Worm (Caenorhabditis elegans) whole organism, young adult: ENCODE data around the gene F08H9.4.

Source experiments
- F37B4.10 ChIP-seq: fragments of 200-800 bp; sonication (Bioruptor generic); IDR thresholded peaks from 2 replicates; pipeline ENCODE4 v1.3.6; 2022; ENCODE audit warnings: missing genetic modification characterization, missing compliant biosample characterization
- F55B11.4 ChIP-seq: sonication (generic microtip); optimal IDR thresholded peaks from 2 replicates; lab custom pipeline; 2016; ENCODE audit warnings: missing compliant biosample characterization, missing genetic modification characterization, borderline replicate concordance; ENCODE audit not compliant: insufficient read depth
- Y53F4B.3 ChIP-seq: fragments of 200-800 bp; sonication (Bioruptor generic); IDR thresholded peaks from 2 replicates; pipeline ENCODE4 v1.3.6; 2022; ENCODE audit warnings: missing genetic modification reagents, missing genetic modification characterization, missing compliant biosample characterization
- Y67H2A.10 ChIP-seq: fragments of 200-800 bp; sonication (Bioruptor generic); conservative IDR thresholded peaks from 2 replicates; pipeline ENCODE4 v1.3.6; 2022; ENCODE audit warnings: missing genetic modification reagents, missing genetic modification characterization, missing compliant biosample characterization
- aptf-3 ChIP-seq: fragments of 200-800 bp; sonication (Bioruptor generic); IDR thresholded peaks from 2 replicates; pipeline ENCODE4 v1.3.6; 2022; ENCODE audit warnings: missing genetic modification characterization, missing compliant biosample characterization
- athp-1 ChIP-seq: sonication (generic microtip); optimal IDR thresholded peaks from 2 replicates; lab custom pipeline; 2017; ENCODE audit warnings: mild to moderate bottlenecking, missing genetic modification characterization, missing compliant biosample characterization
- attf-3 ChIP-seq: fragments of 200-800 bp; sonication (Bioruptor generic); conservative IDR thresholded peaks from 2 replicates; pipeline ENCODE4 v1.3.6; 2022; ENCODE audit warnings: missing genetic modification reagents, missing genetic modification characterization, missing compliant biosample characterization
- bed-1 ChIP-seq: fragments of 200-800 bp; sonication (Bioruptor generic); IDR thresholded peaks from 2 replicates; pipeline ENCODE4 v1.3.6; 2022; ENCODE audit warnings: missing genetic modification reagents, missing genetic modification characterization, missing compliant biosample characterization
- cebp-1 ChIP-seq, 2 experiments: fragments of 200-800 bp in 1 of 2; sonication (Bioruptor generic) in 1 of 2; sonication (generic microtip) in 1 of 2; IDR thresholded peaks in 1 of 2; optimal IDR thresholded peaks in 1 of 2; 2 replicates each; pipeline versions ENCODE4 v1.3.6 to Lab custom; 2017 to 2022; ENCODE audit warnings: missing compliant biosample characterization in 2 of 2, missing genetic modification characterization in 2 of 2, mild to moderate bottlenecking in 1 of 2, missing genetic modification reagents in 1 of 2, moderate library complexity in 1 of 2
- ceh-100 ChIP-seq: fragments of 200-800 bp; sonication (Bioruptor generic); IDR thresholded peaks from 2 replicates; pipeline ENCODE4 v1.3.6; 2022; ENCODE audit warnings: missing genetic modification reagents, missing genetic modification characterization, missing compliant biosample characterization
- ceh-27 ChIP-seq: fragments of 200-800 bp; sonication (Bioruptor generic); optimal IDR thresholded peaks from 2 replicates; lab custom pipeline; 2018; ENCODE audit warnings: mild to moderate bottlenecking, missing genetic modification characterization, moderate library complexity, missing compliant biosample characterization
- ceh-40 ChIP-seq: fragments of 200-800 bp; sonication (Bioruptor generic); IDR thresholded peaks from 2 replicates; pipeline ENCODE4 v1.3.6; 2022; ENCODE audit warnings: missing genetic modification characterization, missing compliant biosample characterization
- ceh-91 ChIP-seq: fragments of 200-800 bp; sonication (Bioruptor generic); IDR thresholded peaks from 2 replicates; pipeline ENCODE4 v1.3.6; 2022; ENCODE audit warnings: missing genetic modification reagents, missing genetic modification characterization, missing compliant biosample characterization
- die-1 ChIP-seq: sonication (generic microtip); optimal IDR thresholded peaks from 2 replicates; lab custom pipeline; 2016; ENCODE audit warnings: missing genotype, mild to moderate bottlenecking, missing genetic modification characterization, missing compliant biosample characterization
- dox-1 ChIP-seq: fragments of 200-800 bp; sonication (Bioruptor generic); IDR thresholded peaks from 2 replicates; pipeline ENCODE4 v1.3.6; 2022; ENCODE audit warnings: missing genetic modification reagents, missing genetic modification characterization, missing compliant biosample characterization
- efl-1 ChIP-seq: fragments of 150-350 bp; optimal IDR thresholded peaks from 2 replicates; lab custom pipeline; 2014; ENCODE audit warnings: missing biosample characterization, missing genetic modification reagents, missing genetic modification characterization
- egrh-3 ChIP-seq: fragments of 200-800 bp; sonication (Bioruptor generic); IDR thresholded peaks from 2 replicates; pipeline ENCODE4 v1.3.6; 2022; ENCODE audit warnings: missing genetic modification reagents, missing genetic modification characterization, missing compliant biosample characterization
- ets-4 ChIP-seq: fragments of 200-800 bp; sonication (Bioruptor generic); optimal IDR thresholded peaks from 2 replicates; lab custom pipeline; 2018; ENCODE audit warnings: mild to moderate bottlenecking, missing genetic modification characterization, missing compliant biosample characterization
- gei-17 ChIP-seq: fragments of 200-800 bp; sonication (Bioruptor generic); optimal IDR thresholded peaks from 2 replicates; lab custom pipeline; 2018; ENCODE audit warnings: mild to moderate bottlenecking, missing genetic modification characterization, missing compliant biosample characterization
- him-1 ChIP-seq: sonication (generic microtip); optimal IDR thresholded peaks from 2 replicates; lab custom pipeline; 2016; ENCODE audit warnings: missing genotype, missing genetic modification reagents, missing genetic modification characterization, missing compliant biosample characterization
- hlh-12 ChIP-seq: sonication (generic microtip); optimal IDR thresholded peaks from 2 replicates; lab custom pipeline; 2016; ENCODE audit warnings: missing genetic modification characterization, missing compliant biosample characterization
- hmg-20 ChIP-seq: fragments of 200-800 bp; sonication (Bioruptor generic); IDR thresholded peaks from 2 replicates; pipeline ENCODE4 v1.3.6; 2022; ENCODE audit warnings: missing genetic modification reagents, missing genetic modification characterization, missing compliant biosample characterization
- lag-1 ChIP-seq: fragments of 200-800 bp; sonication (Bioruptor generic); IDR thresholded peaks from 2 replicates; pipeline ENCODE4 v1.3.6; 2022; ENCODE audit warnings: missing genetic modification reagents, missing genetic modification characterization, missing compliant biosample characterization
- let-607 ChIP-seq, 2 experiments: fragments of 200-800 bp in 1 of 2; sonication (Bioruptor generic) in 1 of 2; sonication (generic microtip) in 1 of 2; optimal IDR thresholded peaks; 2 replicates each; lab custom pipeline; 2016 to 2018; ENCODE audit warnings: mild to moderate bottlenecking in 2 of 2, missing compliant biosample characterization in 2 of 2, missing genetic modification characterization in 2 of 2, moderate library complexity in 2 of 2, missing genotype in 1 of 2
- madf-3 ChIP-seq: fragments of 200-800 bp; sonication (Bioruptor generic); IDR thresholded peaks from 2 replicates; pipeline ENCODE4 v1.3.6; 2022; ENCODE audit warnings: missing genetic modification reagents, missing genetic modification characterization, missing compliant biosample characterization
- mes-4 ChIP-seq: sonication (generic microtip); optimal IDR thresholded peaks from 2 replicates; lab custom pipeline; 2016; ENCODE audit warnings: missing genotype, missing genetic modification characterization, missing compliant biosample characterization
- nfya-1 ChIP-seq: sonication (generic microtip); optimal IDR thresholded peaks from 2 replicates; lab custom pipeline; 2017; ENCODE audit warnings: antibody characterized with exemption, missing compliant biosample characterization, missing genetic modification characterization, borderline replicate concordance; ENCODE audit not compliant: insufficient read depth
- nhr-80 ChIP-seq: sonication (generic microtip); optimal IDR thresholded peaks from 2 replicates; lab custom pipeline; 2016; ENCODE audit warnings: missing genetic modification characterization, missing compliant biosample characterization
- rpc-1 ChIP-seq, 2 experiments: fragments of 150-350 bp in 1 of 2; sonication (generic microtip) in 1 of 2; optimal IDR thresholded peaks; 2 replicates each; lab custom pipeline; 2014 to 2018; ENCODE audit warnings: missing biosample characterization in 1 of 2, missing genetic modification characterization in 1 of 2, missing genetic modification reagents in 1 of 2, missing genotype in 1 of 2
- unc-130 ChIP-seq: sonication (generic microtip); optimal IDR thresholded peaks from 2 replicates; lab custom pipeline; 2016; ENCODE audit warnings: missing genetic modification reagents, missing genetic modification characterization, missing compliant biosample characterization
- zfh-2 ChIP-seq: fragments of 200-800 bp; sonication (Bioruptor generic); conservative IDR thresholded peaks from 2 replicates; pipeline ENCODE4 v1.3.6; 2022; ENCODE audit warnings: missing genetic modification reagents, missing genetic modification characterization, missing compliant biosample characterization
- ztf-25 ChIP-seq: fragments of 200-800 bp; sonication (Bioruptor generic); IDR thresholded peaks from 2 replicates; pipeline ENCODE4 v1.3.6; 2022; ENCODE audit warnings: missing genetic modification reagents, missing genetic modification characterization, missing compliant biosample characterization

Gene F08H9.4

ce11 chrV:14505745-14506214 is 41.6 kb upstream of the F08H9.4 start:
- TF ChIP-seq nhr-80 (tag; lab: Kevin White, UChicago) (peak; percentile 78), zfh-2 (GFP tag; lab: Robert Waterston, UW) (peak; percentile 62), let-607 (tag; optimal IDR thresholded peaks at IDR 0.05; lab: Kevin White, UChicago) (peak in 1 of 2 experiments; percentile 1), ztf-25 (GFP tag; lab: Robert Waterston, UW) (0 out of 2 replicates have a peak, but pooled peaks have one; percentile 15), dox-1 (GFP tag; lab: Robert Waterston, UW) (peak; percentile 48; the same call in 1 of the 2 replicates), madf-3 (GFP tag; lab: Robert Waterston, UW) (no peak), hmg-20 (GFP tag; lab: Robert Waterston, UW) (no peak)

- TF ChIP-seq zfh-2 (GFP tag; lab: Robert Waterston, UW), result peak; percentile 37; the same call in 1 of the 2 replicates
- TF ChIP-seq Y53F4B.3 (GFP tag; lab: Robert Waterston, UW), result no peak
- no peak for TF ChIP-seq lag-1 (GFP tag; lab: Robert Waterston, UW)
- TF ChIP-seq egrh-3, result no peak
- no peak for TF ChIP-seq ets-4
- no peak for TF ChIP-seq athp-1 (tag; lab: Kevin White, UChicago)
- TF ChIP-seq ceh-27 (GFP tag; lab: Kevin White, UChicago), result no peak
- no peak for TF ChIP-seq nfya-1 (tag; lab: Kevin White, UChicago)
- no peak for TF ChIP-seq die-1 (tag; lab: Kevin White, UChicago)
- peak; percentile 43 for TF ChIP-seq nhr-80 (tag; lab: Kevin White, UChicago)
- no peak for TF ChIP-seq F55B11.4 (tag; lab: Kevin White, UChicago)
- TF ChIP-seq dox-1 (GFP tag; lab: Robert Waterston, UW), result 0 out of 2 replicates have a peak, but pooled peaks have one; percentile 15
- no peak for TF ChIP-seq rpc-1 (optimal IDR thresholded peaks at IDR 0.05; lab: Kevin White, UChicago)
- no peak for TF ChIP-seq rpc-1 (tag; optimal IDR thresholded peaks at IDR 0.05; lab: Kevin White, UChicago)
- TF ChIP-seq hlh-12, result no peak
Observed at ce11 chrV:14504774-14505173, 40.5 kb upstream of the F08H9.4 start.

- TF ChIP-seq efl-1 (GFP tag; lab: Kevin White, UChicago) (no peak), gei-17 (GFP tag; lab: Kevin White, UChicago) (no peak), bed-1 (GFP tag; lab: Robert Waterston, UW) (no peak), mes-4 (tag; lab: Kevin White, UChicago) (no peak), ceh-91 (GFP tag; lab: Robert Waterston, UW) (no peak), ceh-40 (GFP tag; lab: Robert Waterston, UW) (no peak)
Observed at ce11 chrV:14504120-14504519, 39.9 kb upstream of the F08H9.4 start.

DNA sequence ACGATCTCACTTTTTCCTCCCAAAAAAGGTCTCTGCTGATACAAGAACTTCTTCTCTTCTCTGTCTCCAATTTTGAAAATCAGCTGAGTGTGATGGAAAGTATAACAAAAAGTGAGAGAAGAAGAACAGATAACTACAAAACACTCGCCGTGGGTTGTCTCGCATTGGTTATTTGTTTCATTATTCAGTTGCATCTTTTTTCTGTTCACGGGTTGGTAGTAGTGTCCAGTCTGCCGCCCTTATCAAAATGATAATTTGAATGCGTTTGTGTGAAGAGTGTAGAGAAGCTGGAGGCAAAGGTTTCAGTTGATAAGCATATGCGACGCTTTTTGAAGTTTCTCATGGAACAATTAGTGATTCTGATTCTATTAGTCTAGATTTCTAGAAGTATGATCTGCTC is 38.8 kb upstream of the F08H9.4 start:
- TF ChIP-seq nhr-80 (tag; lab: Kevin White, UChicago), result peak; percentile 91
- TF ChIP-seq Y67H2A.10 (GFP tag; lab: Robert Waterston, UW), result no peak
- no peak for TF ChIP-seq cebp-1 (GFP tag; IDR thresholded peaks at IDR 0.05; lab: Robert Waterston, UW)
- peak; percentile 37 for TF ChIP-seq cebp-1 (tag; optimal IDR thresholded peaks at IDR 0.05; lab: Kevin White, UChicago)
- 0 out of 2 replicates have a peak, but pooled peaks have one; percentile 43 for TF ChIP-seq dox-1 (GFP tag; lab: Robert Waterston, UW)
- no peak for TF ChIP-seq him-1
- TF ChIP-seq, all 124 proteins: peak for 3

ce11 chrV:14501136-14501535 is 36.9 kb upstream of the F08H9.4 start, which contains the start of gene R02D5.24:
Gene R02D5.24, plus strand, starts transcription at chrV:14501340.
- TF ChIP-seq ztf-25 (GFP tag; lab: Robert Waterston, UW), result no peak
- TF ChIP-seq aptf-3 (GFP tag; lab: Robert Waterston, UW), result no peak
- TF ChIP-seq attf-3, result no peak
- 0 out of 2 replicates have a peak, but pooled peaks have one; percentile 40 for TF ChIP-seq F37B4.10
- no peak for TF ChIP-seq ceh-100 (GFP tag; lab: Robert Waterston, UW)
- TF ChIP-seq unc-130 (GFP tag; lab: Kevin White, UChicago), result no peak
- no peak for TF ChIP-seq gei-17 (GFP tag; lab: Kevin White, UChicago)
